Worm (Caenorhabditis elegans) whole organism, L1 larva: ENCODE data around the gene his-6.

Experiments
- C04F5.9 ChIP-seq: sonication (generic microtip); optimal IDR thresholded peaks from 2 replicates; lab custom pipeline; 2016; ENCODE audit warnings: missing genetic modification characterization, missing compliant biosample characterization
- Y116A8C.19 ChIP-seq: sonication (generic microtip); optimal IDR thresholded peaks from 2 replicates; lab custom pipeline; 2016; ENCODE audit warnings: missing compliant biosample characterization, missing genetic modification characterization, borderline replicate concordance
- pax-3 ChIP-seq: fragments of 200-800 bp; sonication (Bioruptor generic); optimal IDR thresholded peaks from 2 replicates; lab custom pipeline; 2018; ENCODE audit warnings: mild to moderate bottlenecking, missing genetic modification characterization, moderate library complexity, missing compliant biosample characterization

- no peak for TF ChIP-seq C04F5.9 (tag; lab: Kevin White, UChicago)
- no peak for TF ChIP-seq pax-3 (tag; lab: Kevin White, UChicago)
- no peak for TF ChIP-seq Y116A8C.19 (tag; lab: Kevin White, UChicago)
These were observed 26.1 kb upstream of the his-6 start, which contains the start of gene acr-16 for ce11 chrV:8560916-8561315.
